Fruit fly (Drosophila melanogaster): ENCODE results near the gene Psf1.

The Psf1 gene

DNA sequence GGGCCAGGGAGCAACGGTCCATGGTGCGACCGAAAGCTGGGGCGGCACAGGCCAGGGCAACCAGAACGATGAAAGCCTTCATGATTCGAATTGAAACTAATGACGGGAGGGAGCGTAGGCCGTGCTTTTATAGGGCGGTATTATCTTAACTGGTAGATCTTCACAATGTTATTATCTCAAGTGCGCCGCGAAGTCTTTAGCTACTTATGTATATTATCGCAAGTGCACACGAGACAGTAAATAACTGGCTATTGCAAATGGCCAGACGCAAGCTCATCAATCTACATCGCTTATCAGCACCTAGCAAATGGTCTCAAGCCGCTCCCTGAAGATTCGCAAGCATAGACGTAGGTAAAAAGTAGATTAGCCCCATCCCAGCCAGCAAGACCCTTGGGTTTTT is 36.4 kb downstream of the Psf1 start, which contains the start of gene LysD:
Gene LysD (minus strand): TSS at position 101 of the 400 bp plus-strand sequence.
- TF ChIP-seq CG31224 (GFP tag; IDR thresholded peaks at IDR 0.05): no peak
- peak; percentile 1 for TF ChIP-seq exex (tag; optimal IDR thresholded peaks at IDR 0.05)

- no peak for TF ChIP-seq CG4424 (GFP tag; optimal IDR thresholded peaks at IDR 0.05)
- peak; percentile 77; the same call in 2 of the 4 replicates for TF ChIP-seq chinmo (GFP tag; IDR thresholded peaks at IDR 0.05; ENCODE audit: partially characterized antibody)
- peak; percentile 13 for TF ChIP-seq CG8478 (optimal IDR thresholded peaks at IDR 0.05)
- TF ChIP-seq pzg (GFP tag; optimal IDR thresholded peaks at IDR 0.05): no peak
- peak in 1 of 2 experiments; percentile 65 for TF ChIP-seq Hr78 (GFP tag; optimal IDR thresholded peaks at IDR 0.05)
- TF ChIP-seq Med (GFP tag): peak; percentile 51
- 0 out of 2 replicates have a peak, but pooled peaks have one; percentile 37 for TF ChIP-seq tna (GFP tag; IDR thresholded peaks at IDR 0.05; ENCODE audit: partially characterized antibody)
- 0 out of 2 replicates have a peak, but pooled peaks have one; percentile 25 for TF ChIP-seq bbx (GFP tag; IDR thresholded peaks at IDR 0.05; ENCODE audit: partially characterized antibody)
- no peak for TF ChIP-seq CG16863 (GFP tag; optimal IDR thresholded peaks at IDR 0.05)
- no peak for TF ChIP-seq CG8290 (GFP tag; optimal IDR thresholded peaks at IDR 0.05)
- TF ChIP-seq CG8290 (tag; optimal IDR thresholded peaks at IDR 0.05): peak in 1 of 2 experiments; percentile 7
- peak; percentile 43 for TF ChIP-seq oc (tag; optimal IDR thresholded peaks at IDR 0.05)
- TF ChIP-seq ci (GFP tag; IDR thresholded peaks at IDR 0.05): peak; percentile 52; the same call in 1 of the 3 replicates
- 0 out of 3 replicates have a peak, but pooled peaks have one; percentile 48 for TF ChIP-seq Opbp (GFP tag; IDR thresholded peaks at IDR 0.05; ENCODE audit: partially characterized antibody)
- TF ChIP-seq CG34422 (GFP tag; IDR thresholded peaks at IDR 0.05): 0 out of 3 replicates have a peak, but pooled peaks have one; percentile 45
- TF ChIP-seq unc-4 (GFP tag; IDR thresholded peaks at IDR 0.05; ENCODE audit: partially characterized antibody): 0 out of 2 replicates have a peak, but pooled peaks have one; percentile 32
- peak; percentile 43 for TF ChIP-seq Blimp-1 (GFP tag; optimal IDR thresholded peaks at IDR 0.05)
- no peak for TF ChIP-seq Hr51 (GFP tag; optimal IDR thresholded peaks at IDR 0.05)
- TF ChIP-seq vvl (GFP tag; IDR thresholded peaks at IDR 0.05): peak; percentile 41; the same call in 1 of the 2 replicates
- peak; percentile 8 for TF ChIP-seq HLHmδ (GFP tag; optimal IDR thresholded peaks at IDR 0.05)
- peak; percentile 84 for TF ChIP-seq Jarid2 (GFP tag; optimal IDR thresholded peaks at IDR 0.05)
- TF ChIP-seq Deaf1 (tag; optimal IDR thresholded peaks at IDR 0.05): peak; percentile 98
- no peak for TF ChIP-seq peb (GFP tag; IDR thresholded peaks at IDR 0.05)
- 0 out of 2 replicates have a peak, but pooled peaks have one; percentile 17 for TF ChIP-seq Bgb (GFP tag; IDR thresholded peaks at IDR 0.05; ENCODE audit: partially characterized antibody)
- peak; percentile 57 to 59 for TF ChIP-seq Trl (optimal IDR thresholded peaks at IDR 0.05)
- no peak for TF ChIP-seq Trl (GFP tag; optimal IDR thresholded peaks at IDR 0.05)
- TF ChIP-seq CG13287 (GFP tag; IDR thresholded peaks at IDR 0.05; ENCODE audit: partially characterized antibody): peak; percentile 32; the same call in 1 of the 2 replicates
- TF ChIP-seq CG12769 (tag; optimal IDR thresholded peaks at IDR 0.05): peak; percentile 64
- 0 out of 3 replicates have a peak, but pooled peaks have one; percentile 30 for TF ChIP-seq zen2 (GFP tag; IDR thresholded peaks at IDR 0.05; ENCODE audit: partially characterized antibody)
- TF ChIP-seq bcd (GFP tag; optimal IDR thresholded peaks at IDR 0.05): peak; percentile 28
- peak; percentile 28 for TF ChIP-seq pros (GFP tag; optimal IDR thresholded peaks at IDR 0.05)
- no peak for TF ChIP-seq ttk (GFP tag; IDR thresholded peaks at IDR 0.05)
Measured at dm6 chr3L:1208206-1208605, 39.3 kb downstream of the Psf1 start.

DNA sequence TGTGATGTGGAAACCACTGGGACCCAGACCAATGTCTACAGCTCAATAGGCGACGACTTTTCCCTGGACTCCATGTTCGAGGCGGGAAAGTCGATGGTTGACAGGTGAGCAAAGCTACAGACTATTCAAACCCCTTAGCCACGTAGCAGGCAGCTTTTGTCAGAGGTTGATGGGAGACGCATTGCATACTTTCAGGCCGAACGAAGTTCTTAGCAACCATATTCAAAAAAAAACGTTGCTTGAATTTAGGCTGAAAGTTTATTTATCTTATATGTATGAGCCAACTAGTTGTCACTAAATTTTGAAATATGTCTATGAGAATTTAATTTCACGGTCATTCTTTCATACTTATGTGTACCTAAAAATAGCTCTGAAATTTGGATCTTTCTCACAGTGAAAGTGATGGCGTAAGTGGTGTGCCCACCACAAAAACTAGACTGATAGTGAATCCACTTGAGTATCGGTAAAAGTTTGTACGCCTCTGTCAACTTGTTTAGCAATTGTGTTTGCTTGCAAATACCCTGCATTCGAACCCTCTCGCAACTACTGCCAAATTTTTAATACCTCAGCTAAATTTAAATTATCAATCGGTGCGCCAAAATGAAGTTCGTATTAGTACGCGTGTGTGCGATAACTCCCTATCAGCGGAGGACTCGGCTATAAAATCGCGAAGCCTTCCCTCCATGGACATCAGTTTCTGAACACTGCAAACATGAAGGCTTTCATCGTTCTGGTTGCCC is 40.6 kb downstream of the Psf1 start, which contains the start of gene LysB:
Gene LysB (plus strand): TSS at position 690 of the 740 bp plus-strand sequence.
- TF ChIP-seq vvl (GFP tag; IDR thresholded peaks at IDR 0.05) (0 out of 2 replicates have a peak, but pooled peaks have one; percentile 30), CG10267 (tag; optimal IDR thresholded peaks at IDR 0.05) (no peak), toy (GFP tag; IDR thresholded peaks at IDR 0.05) (no peak), CG2199 (GFP tag; IDR thresholded peaks at IDR 0.05) (peak; percentile 37; the same call in 1 of the 3 replicates), HmgZ (tag; optimal IDR thresholded peaks at IDR 0.05) (peak; percentile 80), CG18599 (GFP tag; optimal IDR thresholded peaks at IDR 0.05) (no peak), CG7357 (GFP tag; IDR thresholded peaks at IDR 0.05) (no peak), CG7987 (GFP tag; optimal IDR thresholded peaks at IDR 0.05) (peak; percentile 16), oc (tag; optimal IDR thresholded peaks at IDR 0.05) (no peak), Jarid2 (GFP tag; optimal IDR thresholded peaks at IDR 0.05) (peak; percentile 4), CG1603 (tag; optimal IDR thresholded peaks at IDR 0.05) (peak; percentile 15), pfk (GFP tag; optimal IDR thresholded peaks at IDR 0.05) (no peak), Myb (GFP tag; optimal IDR thresholded peaks at IDR 0.05) (peak; percentile 43), chif (GFP tag; optimal IDR thresholded peaks at IDR 0.05) (peak in 1 of 2 experiments; percentile 14), Neu2 (GFP tag; optimal IDR thresholded peaks at IDR 0.05; ENCODE audit: borderline replicate concordance) (peak; percentile 64)
